Fruit fly (Drosophila melanogaster) whole organism, embryonic: ENCODE measurements around the gene Mad.

Experiments
- Ada2b ChIP-seq: fragments of 200-800 bp; sonication (Bioruptor generic); IDR thresholded peaks from 2 replicates; pipeline ENCODE4 v1.3.6; 2022; ENCODE audit warnings: missing biosample characterization, missing genetic modification characterization
- Aef1 ChIP-seq: fragments of 200-800 bp; sonication (Bioruptor generic); IDR thresholded peaks from 3 replicates; pipeline ENCODE4 v1.3.6; 2022; ENCODE audit warnings: missing biosample characterization, missing genetic modification characterization
- CG10274 ChIP-seq: fragments of 200-800 bp; sonication (Bioruptor generic); optimal IDR thresholded peaks from 3 replicates; lab custom pipeline; 2017; ENCODE audit warnings: missing biosample characterization, mild to moderate bottlenecking, missing genetic modification characterization
- CG10565 ChIP-seq: fragments of 200-800 bp; sonication (Bioruptor generic); optimal IDR thresholded peaks from 3 replicates; lab custom pipeline; 2016; ENCODE audit warnings: missing biosample characterization, mild to moderate bottlenecking, missing genetic modification characterization
- CG11093 ChIP-seq: fragments of 200-800 bp; sonication (Bioruptor generic); IDR thresholded peaks from 3 replicates; pipeline ENCODE4 v1.3.6; 2022; ENCODE audit warnings: missing biosample characterization, missing genetic modification characterization
- CG12299 ChIP-seq: fragments of 200-800 bp; sonication (Bioruptor generic); optimal IDR thresholded peaks from 2 replicates; lab custom pipeline; 2018; ENCODE audit warnings: missing biosample characterization, mild to moderate bottlenecking, missing genetic modification characterization
- CG1233 ChIP-seq: fragments of 200-800 bp; sonication (Bioruptor generic); optimal IDR thresholded peaks from 4 replicates; lab custom pipeline; 2018; ENCODE audit warnings: missing biosample characterization, mild to moderate bottlenecking, missing genetic modification characterization
- CG12659 ChIP-seq: fragments of 200-800 bp; sonication (Bioruptor generic); optimal IDR thresholded peaks from 3 replicates; lab custom pipeline; 2017; ENCODE audit warnings: mild to moderate bottlenecking, missing biosample characterization, missing genetic modification reagents, missing genetic modification characterization
- CG14014 ChIP-seq: fragments of 200-800 bp; sonication (Bioruptor generic); IDR thresholded peaks from 2 replicates; pipeline ENCODE4 v1.3.6; 2022; ENCODE audit warnings: missing biosample characterization, missing genetic modification characterization
- CG1603 ChIP-seq: fragments of 200-800 bp; sonication (Bioruptor generic); optimal IDR thresholded peaks from 2 replicates; lab custom pipeline; 2019; ENCODE audit warnings: missing biosample characterization, mild to moderate bottlenecking, missing genetic modification characterization, moderate library complexity
- CG17802 ChIP-seq: fragments of 200-800 bp; sonication (Bioruptor generic); optimal IDR thresholded peaks from 2 replicates; lab custom pipeline; 2018; ENCODE audit warnings: missing biosample characterization, mild to moderate bottlenecking, missing genetic modification characterization, moderate library complexity
- CG1832 ChIP-seq: fragments of 200-800 bp; sonication (Bioruptor generic); optimal IDR thresholded peaks from 2 replicates; lab custom pipeline; 2017; ENCODE audit warnings: missing biosample characterization, mild to moderate bottlenecking, missing genetic modification characterization, inconsistent platforms
- CG18476 ChIP-seq: fragments of 200-800 bp; sonication (Bioruptor generic); optimal IDR thresholded peaks from 2 replicates; lab custom pipeline; 2016; ENCODE audit warnings: missing biosample characterization, mild to moderate bottlenecking, missing genetic modification characterization
- CG3995 ChIP-seq: fragments of 200-800 bp; sonication (Bioruptor generic); optimal IDR thresholded peaks from 3 replicates; lab custom pipeline; 2016; ENCODE audit warnings: missing biosample characterization, missing genetic modification characterization
- CG8290 ChIP-seq, 3 experiments: fragments of 200-800 bp; sonication (Bioruptor generic); optimal IDR thresholded peaks; 2 replicates each; lab custom pipeline; 2016 to 2019; ENCODE audit warnings: missing biosample characterization in 3 of 3, missing genetic modification characterization in 3 of 3, mild to moderate bottlenecking in 2 of 3, moderate library complexity in 1 of 3
- Chrac-16 ChIP-seq: fragments of 200-800 bp; sonication (Bioruptor generic); optimal IDR thresholded peaks from 3 replicates; lab custom pipeline; 2016; ENCODE audit warnings: missing biosample characterization, missing genetic modification characterization
- Doc2 ChIP-seq: fragments of 200-800 bp; sonication (Bioruptor generic); IDR thresholded peaks from 2 replicates; pipeline ENCODE4 v1.3.6; 2022; ENCODE audit warnings: missing biosample characterization, missing genetic modification characterization
- Doc3 ChIP-seq: fragments of 200-800 bp; sonication (Bioruptor generic); IDR thresholded peaks from 3 replicates; pipeline ENCODE4 v1.3.6; 2022; ENCODE audit warnings: missing biosample characterization, missing genetic modification characterization; ENCODE audit not compliant: partially characterized antibody
- E2f1 ChIP-seq: fragments of 200-800 bp; sonication (Bioruptor generic); IDR thresholded peaks from 2 replicates; pipeline ENCODE4 v1.3.6; 2022; ENCODE audit warnings: missing biosample characterization, missing genetic modification characterization
- Fer2 ChIP-seq: fragments of 200-800 bp; sonication (Bioruptor generic); optimal IDR thresholded peaks from 2 replicates; lab custom pipeline; 2018; ENCODE audit warnings: missing biosample characterization, mild to moderate bottlenecking, missing genetic modification characterization, moderate library complexity
- H15 ChIP-seq: fragments of 200-800 bp; sonication (Bioruptor generic); IDR thresholded peaks from 3 replicates; pipeline ENCODE4 v1.3.6; 2022; ENCODE audit warnings: missing biosample characterization, missing genetic modification characterization
- Hey ChIP-seq: fragments of 200-800 bp; sonication (Bioruptor generic); optimal IDR thresholded peaks from 3 replicates; lab custom pipeline; 2018; ENCODE audit warnings: missing biosample characterization, mild to moderate bottlenecking, missing genetic modification characterization
- Lpt ChIP-seq: fragments of >200 bp; optimal IDR thresholded peaks from 2 replicates; lab custom pipeline; 2018; ENCODE audit warnings: missing biosample characterization, missing genetic modification characterization
- MTF-1 ChIP-seq: fragments of 200-800 bp; sonication (Bioruptor generic); optimal IDR thresholded peaks from 2 replicates; lab custom pipeline; 2018; ENCODE audit warnings: missing biosample characterization, mild to moderate bottlenecking, missing genetic modification characterization, borderline replicate concordance
- Mes4 ChIP-seq: fragments of 200-800 bp; sonication (Bioruptor generic); optimal IDR thresholded peaks from 2 replicates; lab custom pipeline; 2016; ENCODE audit warnings: missing biosample characterization, missing genetic modification characterization
- Opbp ChIP-seq: fragments of 200-800 bp; sonication (Bioruptor generic); IDR thresholded peaks from 3 replicates; pipeline ENCODE4 v1.3.6; 2022; ENCODE audit warnings: missing biosample characterization, missing genetic modification characterization; ENCODE audit not compliant: partially characterized antibody
- PHDP ChIP-seq: fragments of 200-800 bp; sonication (Bioruptor generic); optimal IDR thresholded peaks from 3 replicates; lab custom pipeline; 2018; ENCODE audit warnings: missing biosample characterization, mild to moderate bottlenecking, missing genetic modification characterization, moderate library complexity
- Scr ChIP-seq: fragments of 200-800 bp; sonication (Bioruptor generic); IDR thresholded peaks from 2 replicates; pipeline ENCODE4 v1.3.6; 2022; ENCODE audit warnings: missing biosample characterization, missing genetic modification characterization; ENCODE audit not compliant: partially characterized antibody
- Sox100B ChIP-seq: fragments of 200-800 bp; sonication (Bioruptor generic); optimal IDR thresholded peaks from 3 replicates; lab custom pipeline; 2018; ENCODE audit warnings: missing biosample characterization, mild to moderate bottlenecking, missing genetic modification characterization
- ab ChIP-seq: fragments of 200-800 bp; sonication (Bioruptor generic); optimal IDR thresholded peaks from 2 replicates; lab custom pipeline; 2016; ENCODE audit warnings: missing biosample characterization, missing genetic modification characterization
- btn ChIP-seq: fragments of 200-800 bp; sonication (Bioruptor generic); optimal IDR thresholded peaks from 2 replicates; lab custom pipeline; 2016; ENCODE audit warnings: missing biosample characterization, missing genetic modification characterization
- disco-r ChIP-seq: fragments of 200-800 bp; sonication (Bioruptor generic); optimal IDR thresholded peaks from 2 replicates; lab custom pipeline; 2016; ENCODE audit warnings: missing biosample characterization, missing genetic modification characterization
- gcm ChIP-seq: fragments of 200-800 bp; sonication (Bioruptor generic); optimal IDR thresholded peaks from 2 replicates; lab custom pipeline; 2019; ENCODE audit warnings: missing biosample characterization, mild to moderate bottlenecking, missing genetic modification characterization, moderate library complexity
- gsb ChIP-seq: fragments of 200-800 bp; sonication (Bioruptor generic); IDR thresholded peaks from 2 replicates; pipeline ENCODE4 v1.3.6; 2022; ENCODE audit warnings: missing biosample characterization, missing genetic modification characterization
- jumu ChIP-seq: fragments of 200-800 bp; sonication (Bioruptor generic); optimal IDR thresholded peaks from 3 replicates; lab custom pipeline; 2016; ENCODE audit warnings: missing biosample characterization, missing genetic modification characterization
- ken ChIP-seq: fragments of 200-800 bp; sonication (Bioruptor generic); IDR thresholded peaks from 3 replicates; pipeline ENCODE4 v1.3.6; 2022; ENCODE audit warnings: missing biosample characterization, missing genetic modification characterization
- knrl ChIP-seq: fragments of 200-800 bp; sonication (Bioruptor generic); IDR thresholded peaks from 3 replicates; pipeline ENCODE4 v1.3.6; 2022; ENCODE audit warnings: missing biosample characterization, missing genetic modification characterization; ENCODE audit not compliant: partially characterized antibody
- lov ChIP-seq, 2 experiments: fragments of 200-800 bp in 1 of 2; fragments of >200 bp in 1 of 2; sonication (Bioruptor generic) in 1 of 2; IDR thresholded peaks in 1 of 2; optimal IDR thresholded peaks in 1 of 2; 2 replicates in 1 of 2; 3 replicates in 1 of 2; pipeline versions ENCODE4 v1.3.6 to Lab custom; 2017 to 2022; ENCODE audit warnings: missing biosample characterization in 1 of 2, missing genetic modification characterization in 1 of 2
- mam ChIP-seq: fragments of 200-800 bp; sonication (Bioruptor generic); optimal IDR thresholded peaks from 3 replicates; lab custom pipeline; 2016; ENCODE audit warnings: missing biosample characterization, missing genetic modification characterization
- mld ChIP-seq: fragments of 200-800 bp; sonication (Bioruptor generic); IDR thresholded peaks from 3 replicates; pipeline ENCODE4 v1.3.6; 2022; ENCODE audit warnings: missing biosample characterization, missing genetic modification characterization; ENCODE audit not compliant: partially characterized antibody
- nom ChIP-seq: fragments of 200-800 bp; sonication (Bioruptor generic); optimal IDR thresholded peaks from 2 replicates; lab custom pipeline; 2017; ENCODE audit warnings: missing biosample characterization, missing genetic modification characterization, mild to moderate bottlenecking, moderate library complexity, missing genetic modification reagents
- otp ChIP-seq: fragments of 200-800 bp; sonication (Bioruptor generic); IDR thresholded peaks from 3 replicates; pipeline ENCODE4, ENCODE4 v1.3.6; 2022; ENCODE audit warnings: missing biosample characterization, missing genetic modification characterization
- pfk ChIP-seq: fragments of 200-800 bp; sonication (Bioruptor generic); optimal IDR thresholded peaks from 2 replicates; lab custom pipeline; 2018; ENCODE audit warnings: missing biosample characterization, mild to moderate bottlenecking, missing genetic modification characterization, moderate library complexity
- sim ChIP-seq: fragments of 200-800 bp; sonication (Bioruptor generic); IDR thresholded peaks from 2 replicates; pipeline ENCODE4 v1.3.6; 2022; ENCODE audit warnings: missing biosample characterization, missing genetic modification characterization
- sr ChIP-seq: fragments of 200-800 bp; sonication (Bioruptor generic); IDR thresholded peaks from 3 replicates; pipeline ENCODE4 v1.3.6; 2022; ENCODE audit warnings: missing biosample characterization, missing genetic modification characterization
- tup ChIP-seq: fragments of 200-800 bp; sonication (Bioruptor generic); optimal IDR thresholded peaks from 2 replicates; lab custom pipeline; 2016; ENCODE audit warnings: missing biosample characterization, mild to moderate bottlenecking, missing genetic modification characterization, moderate library complexity
- unc-4 ChIP-seq: fragments of 200-800 bp; sonication (Bioruptor generic); IDR thresholded peaks from 2 replicates; pipeline ENCODE4 v1.3.6; 2022; ENCODE audit warnings: missing biosample characterization, missing genetic modification characterization; ENCODE audit not compliant: partially characterized antibody
- vnd ChIP-seq: fragments of 200-800 bp; sonication (Bioruptor generic); IDR thresholded peaks from 3 replicates; pipeline ENCODE4 v1.3.6; 2022; ENCODE audit warnings: missing biosample characterization, missing genetic modification characterization; ENCODE audit not compliant: partially characterized antibody

The Mad gene

DNA sequence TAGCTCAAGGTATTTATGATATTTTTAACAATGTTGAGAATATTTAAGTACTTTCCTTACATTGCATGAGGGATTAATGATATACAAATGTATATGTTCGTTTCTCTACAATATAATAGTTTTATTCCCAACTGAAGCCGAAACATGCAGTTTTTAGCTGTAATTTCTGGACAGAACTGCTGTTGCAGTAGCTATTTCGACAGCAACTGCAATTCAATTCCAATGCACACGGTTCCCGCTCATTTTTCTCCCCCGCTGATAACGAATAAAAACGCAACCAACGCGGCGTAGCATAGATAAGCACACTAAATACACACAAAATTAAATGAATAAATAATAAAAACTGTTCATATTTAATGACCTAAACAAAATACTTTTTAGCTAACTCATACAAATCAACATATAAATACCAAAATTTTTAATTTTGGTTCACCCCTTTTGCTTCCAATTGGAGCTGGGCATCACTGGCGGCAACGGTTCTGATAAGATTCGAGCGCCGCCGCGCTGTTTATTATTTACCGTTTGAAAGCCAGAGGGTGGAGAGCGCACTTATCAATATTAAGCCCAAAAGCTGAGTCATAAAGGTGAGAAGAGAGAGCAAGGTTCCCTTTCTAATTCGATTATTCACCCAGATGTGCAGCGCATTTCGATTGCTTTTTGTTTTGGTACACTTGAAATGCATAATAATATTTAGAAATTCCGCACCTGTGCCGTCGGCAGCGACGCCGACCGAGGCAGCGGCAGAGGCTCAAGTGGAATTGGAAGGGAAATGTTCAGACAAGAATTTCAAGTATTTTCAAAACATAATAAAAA is 977 bp downstream of the Mad start:
- TF ChIP-seq CG18476 (GFP tag; lab: Kevin White, UChicago) = no peak
- peak; percentile 5 for TF ChIP-seq jumu (GFP tag; lab: Kevin White, UChicago)
- no peak for TF ChIP-seq gsb (GFP tag; lab: Robert Waterston, UW)
- TF ChIP-seq disco-r (GFP tag; lab: Kevin White, UChicago) = no peak
- no peak for TF ChIP-seq Sox100B (GFP tag; lab: Kevin White, UChicago)
- no peak for TF ChIP-seq tup (GFP tag; lab: Kevin White, UChicago)
- TF ChIP-seq Hey (tag; lab: Kevin White, UChicago) = no peak
- 0 out of 2 replicates have a peak, but pooled peaks have one; percentile 9 for TF ChIP-seq Scr (GFP tag; lab: Robert Waterston, UW)
- no peak for TF ChIP-seq E2f1
- no peak for TF ChIP-seq unc-4 (GFP tag; lab: Robert Waterston, UW)
- TF ChIP-seq CG1603 (tag; lab: Kevin White, UChicago) = no peak
- TF ChIP-seq CG1832 (GFP tag; lab: Kevin White, UChicago) = no peak
- TF ChIP-seq otp = no peak
- peak; percentile 9 for TF ChIP-seq CG12299 (tag; lab: Kevin White, UChicago)
- TF ChIP-seq sim (GFP tag; lab: Robert Waterston, UW) = no peak
- no peak for TF ChIP-seq CG10274 (GFP tag; lab: Kevin White, UChicago)
- TF ChIP-seq PHDP (tag; lab: Kevin White, UChicago) = peak; percentile 37
- no peak for TF ChIP-seq CG14014 (GFP tag; lab: Robert Waterston, UW)
- peak; percentile 26 for TF ChIP-seq MTF-1 (GFP tag; lab: Kevin White, UChicago)
- TF ChIP-seq nom = no peak
- TF ChIP-seq ab (GFP tag; lab: Kevin White, UChicago) = no peak
- no peak for TF ChIP-seq Aef1 (GFP tag; lab: Robert Waterston, UW)
- TF ChIP-seq pfk (GFP tag; lab: Kevin White, UChicago) = no peak
- no peak for TF ChIP-seq CG11093 (GFP tag; lab: Robert Waterston, UW)
- TF ChIP-seq Doc3 (GFP tag; lab: Robert Waterston, UW) = no peak
- TF ChIP-seq CG3995 (GFP tag; lab: Kevin White, UChicago) = no peak
- no peak for TF ChIP-seq mam (GFP tag; lab: Kevin White, UChicago)
- TF ChIP-seq knrl = 0 out of 3 replicates have a peak, but pooled peaks have one; percentile 9
- TF ChIP-seq Fer2 = no peak
- no peak for TF ChIP-seq CG8290 (GFP tag; optimal IDR thresholded peaks at IDR 0.05; lab: Kevin White, UChicago)
- TF ChIP-seq CG8290 (tag; optimal IDR thresholded peaks at IDR 0.05; lab: Kevin White, UChicago) = peak in 1 of 2 experiments; percentile 5
- TF ChIP-seq ken (GFP tag; lab: Robert Waterston, UW) = 0 out of 3 replicates have a peak, but pooled peaks have one; percentile 17
- TF ChIP-seq CG1233 (GFP tag; lab: Kevin White, UChicago) = no peak
- no peak for TF ChIP-seq lov (optimal IDR thresholded peaks at IDR 0.05; lab: Kevin White, UChicago)
- no peak for TF ChIP-seq lov (GFP tag; IDR thresholded peaks at IDR 0.05; lab: Robert Waterston, UW)
- TF ChIP-seq H15 = no peak
- no peak for TF ChIP-seq vnd (GFP tag; lab: Robert Waterston, UW)
- no peak for TF ChIP-seq Mes4 (GFP tag; lab: Kevin White, UChicago)
- TF ChIP-seq Opbp (GFP tag; lab: Robert Waterston, UW) = no peak
- no peak for TF ChIP-seq gcm
- TF ChIP-seq CG12659 (GFP tag; lab: Kevin White, UChicago) = no peak
- TF ChIP-seq Lpt = no peak
- no peak for TF ChIP-seq btn (GFP tag; lab: Kevin White, UChicago)
- TF ChIP-seq sr (GFP tag; lab: Robert Waterston, UW) = no peak
- no peak for TF ChIP-seq Chrac-16
- no peak for TF ChIP-seq Doc2 (GFP tag; lab: Robert Waterston, UW)
- no peak for TF ChIP-seq CG17802 (tag; lab: Kevin White, UChicago)
- TF ChIP-seq Ada2b (GFP tag; lab: Robert Waterston, UW) = no peak
- TF ChIP-seq mld (GFP tag; lab: Robert Waterston, UW) = no peak
- no peak for TF ChIP-seq CG10565 (GFP tag; lab: Kevin White, UChicago)
